Worm (Caenorhabditis elegans) whole organism, young adult: ENCODE data around the gene nhr-227.

Experiments
- ets-4 ChIP-seq: fragments of 200-800 bp; sonication (Bioruptor generic); optimal IDR thresholded peaks from 2 replicates; lab custom pipeline; 2018; ENCODE audit warnings: mild to moderate bottlenecking, missing genetic modification characterization, missing compliant biosample characterization
- nhr-179 ChIP-seq: sonication (generic microtip); optimal IDR thresholded peaks from 2 replicates; lab custom pipeline; 2016; ENCODE audit warnings: mild to moderate bottlenecking, missing genetic modification characterization, missing compliant biosample characterization
- pbrm-1 ChIP-seq: fragments of 200-800 bp; sonication (Bioruptor generic); IDR thresholded peaks from 2 replicates; pipeline ENCODE4 v1.3.6; 2022; ENCODE audit warnings: missing genetic modification reagents, missing genetic modification characterization, missing compliant biosample characterization

ce11 chrV:2277260-2277659, 8.0 kb upstream of the nhr-227 start:
- no peak for TF ChIP-seq nhr-179
- no peak for TF ChIP-seq ets-4 (GFP tag; lab: Kevin White, UChicago)
- no peak for TF ChIP-seq pbrm-1 (GFP tag; lab: Robert Waterston, UW)
